Fruit fly (Drosophila melanogaster): Measurements from ENCODE around the gene mrt.

The mrt gene

DNA sequence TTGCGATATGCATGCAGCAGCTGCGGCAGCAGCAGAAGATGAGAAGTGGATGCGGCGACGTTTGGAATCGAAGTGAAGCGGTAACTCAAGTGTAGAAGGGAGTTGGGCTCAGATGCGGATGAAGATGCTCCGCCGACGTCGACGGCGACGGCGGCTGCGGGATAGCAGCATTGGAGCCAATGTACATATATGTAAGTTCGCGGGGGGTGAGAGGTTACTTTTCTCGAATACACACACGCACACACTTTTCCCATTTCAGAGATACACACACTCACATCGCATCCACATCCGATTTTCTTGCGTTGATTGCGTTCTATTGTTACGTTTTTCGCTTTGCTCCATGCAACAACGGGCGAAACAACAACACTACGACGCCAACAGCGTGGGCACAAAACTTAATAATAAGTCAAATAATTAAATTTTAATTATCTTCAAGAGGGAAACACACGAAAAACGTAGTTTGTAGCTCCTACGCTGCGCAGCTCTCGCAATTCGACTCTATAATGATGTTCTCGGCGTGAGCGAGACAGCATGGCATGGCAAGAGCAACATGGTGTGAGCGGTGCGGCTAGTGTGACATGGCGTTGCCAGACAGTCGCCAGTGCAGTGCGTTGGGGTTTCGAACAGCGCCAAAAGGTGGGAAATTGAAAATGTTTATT, 37.6 kb downstream of the mrt start, which contains the start of gene CG18766 (continued):
- TF ChIP-seq CG1832 (GFP tag; optimal IDR thresholded peaks at IDR 0.05) (peak; percentile 98), peb (GFP tag; IDR thresholded peaks at IDR 0.05) (0 out of 2 replicates have a peak, but pooled peaks have one; percentile 15), CG15514 (GFP tag; optimal IDR thresholded peaks at IDR 0.05) (peak; percentile 64), dmrt11E (tag; optimal IDR thresholded peaks at IDR 0.05) (peak; percentile 7), Sox102F (GFP tag; optimal IDR thresholded peaks at IDR 0.05) (no peak), croc (GFP tag; conservative IDR thresholded peaks at IDR 0.05) (no peak), cg (GFP tag; optimal IDR thresholded peaks at IDR 0.05) (peak; percentile 84), CG2678 (tag; optimal IDR thresholded peaks at IDR 0.05) (no peak), hkb (optimal IDR thresholded peaks at IDR 0.05) (peak; percentile 55), hkb (GFP tag; IDR thresholded peaks at IDR 0.05) (no peak), CG11723 (GFP tag; optimal IDR thresholded peaks at IDR 0.05) (no peak), Deaf1 (tag; optimal IDR thresholded peaks at IDR 0.05) (no peak), GATAe (GFP tag; conservative IDR thresholded peaks at IDR 0.05) (no peak), cas (GFP tag; IDR thresholded peaks at IDR 0.05) (0 out of 2 replicates have a peak, but pooled peaks have one; percentile 22), Sin3A (optimal IDR thresholded peaks at IDR 0.05) (peak; percentile 51), CG9932 (GFP tag; IDR thresholded peaks at IDR 0.05) (peak; percentile 54), CG9876 (GFP tag; optimal IDR thresholded peaks at IDR 0.05) (peak; percentile 3), unpg (GFP tag; optimal IDR thresholded peaks at IDR 0.05) (peak; percentile 8), CG18599 (GFP tag; optimal IDR thresholded peaks at IDR 0.05) (peak; percentile 4), CG18011 (GFP tag; optimal IDR thresholded peaks at IDR 0.05) (peak; percentile 12), CG1233 (GFP tag; optimal IDR thresholded peaks at IDR 0.05) (no peak), dpn (GFP tag; optimal IDR thresholded peaks at IDR 0.05) (peak in 1 of 2 experiments; percentile 10), vvl (GFP tag; IDR thresholded peaks at IDR 0.05) (peak; percentile 53), CG7987 (GFP tag; optimal IDR thresholded peaks at IDR 0.05) (peak; percentile 6), CG12744 (GFP tag; optimal IDR thresholded peaks at IDR 0.05) (no peak), kah (GFP tag; optimal IDR thresholded peaks at IDR 0.05) (peak; percentile 42), maf-S (GFP tag; optimal IDR thresholded peaks at IDR 0.05) (no peak), ato (GFP tag; IDR thresholded peaks at IDR 0.05; ENCODE audit: partially characterized antibody) (peak; percentile 42; the same call in 1 of the 2 replicates), CG12942 (GFP tag; optimal IDR thresholded peaks at IDR 0.05) (no peak), Xbp1 (GFP tag; optimal IDR thresholded peaks at IDR 0.05) (peak; percentile 25), ind (GFP tag; optimal IDR thresholded peaks at IDR 0.05) (peak; percentile 26), prd (optimal IDR thresholded peaks at IDR 0.05) (no peak), prd (GFP tag; IDR thresholded peaks at IDR 0.05) (no peak), CG17802 (tag; optimal IDR thresholded peaks at IDR 0.05) (no peak), gro (GFP tag; optimal IDR thresholded peaks at IDR 0.05) (peak; percentile 56), CG15011 (GFP tag; optimal IDR thresholded peaks at IDR 0.05) (no peak), Gsc (GFP tag; IDR thresholded peaks at IDR 0.05) (no peak), tna (GFP tag; IDR thresholded peaks at IDR 0.05; ENCODE audit: partially characterized antibody) (no peak), sens (GFP tag) (peak; percentile 57), mld (GFP tag; IDR thresholded peaks at IDR 0.05; ENCODE audit: partially characterized antibody) (no peak), ssp (GFP tag; IDR thresholded peaks at IDR 0.05) (no peak), CG3726 (GFP tag; IDR thresholded peaks at IDR 0.05) (no peak), Camta (GFP tag; optimal IDR thresholded peaks at IDR 0.05) (peak; percentile 13), CG16813 (GFP tag; IDR thresholded peaks at IDR 0.05; ENCODE audit: partially characterized antibody) (0 out of 3 replicates have a peak, but pooled peaks have one; percentile 21), ab (GFP tag; optimal IDR thresholded peaks at IDR 0.05) (peak; percentile 26), CG3281 (GFP tag; optimal IDR thresholded peaks at IDR 0.05) (no peak), Scr (GFP tag; IDR thresholded peaks at IDR 0.05; ENCODE audit: partially characterized antibody) (no peak), CG32767 (GFP tag; IDR thresholded peaks at IDR 0.05) (peak; percentile 51), Antp (GFP tag; optimal IDR thresholded peaks at IDR 0.05) (peak; percentile 49), crol (GFP tag; IDR thresholded peaks at IDR 0.05) (peak; percentile 68)
